Worm (Caenorhabditis elegans): ENCODE data around the gene M01D1.12.
"Not testable (repeated sequence)": the region's sequence is repeated elsewhere in the genome, so short reads cannot be mapped to it uniquely, and the experiment has no call there.

The M01D1.12 gene

DNA sequence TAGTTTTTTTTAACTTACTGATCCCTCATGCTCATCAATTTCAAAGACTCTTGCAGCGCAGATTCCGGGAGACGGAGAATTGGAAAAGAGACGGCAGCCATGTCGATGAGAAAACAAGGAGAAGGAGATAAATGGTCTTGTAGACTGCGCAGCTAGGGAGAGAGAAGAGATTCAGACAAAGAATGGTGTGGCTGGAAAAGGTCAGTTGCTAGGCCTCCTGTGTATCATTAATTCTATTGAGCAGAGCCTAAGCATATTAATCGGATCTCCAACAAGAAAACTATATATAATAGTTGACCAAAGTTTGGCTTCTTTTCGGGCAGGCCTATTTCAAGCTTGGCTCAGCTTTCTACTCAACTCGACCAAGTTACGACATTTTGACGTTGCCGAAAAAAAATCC is 27.3 kb upstream of the M01D1.12 start, which contains the start of gene fbxb-29:
Gene fbxb-29 (minus strand): TSS at position 101 of the 400 bp plus-strand sequence.
- TF ChIP-seq Y48G9A.11 (GFP tag; IDR thresholded peaks at IDR 0.05) (no peak), unc-130 (GFP tag; optimal IDR thresholded peaks at IDR 0.05) (no peak), lin-15B (tag; optimal IDR thresholded peaks at IDR 0.05) (no peak), ceh-20 (GFP tag; IDR thresholded peaks at IDR 0.05) (no peak)

DNA sequence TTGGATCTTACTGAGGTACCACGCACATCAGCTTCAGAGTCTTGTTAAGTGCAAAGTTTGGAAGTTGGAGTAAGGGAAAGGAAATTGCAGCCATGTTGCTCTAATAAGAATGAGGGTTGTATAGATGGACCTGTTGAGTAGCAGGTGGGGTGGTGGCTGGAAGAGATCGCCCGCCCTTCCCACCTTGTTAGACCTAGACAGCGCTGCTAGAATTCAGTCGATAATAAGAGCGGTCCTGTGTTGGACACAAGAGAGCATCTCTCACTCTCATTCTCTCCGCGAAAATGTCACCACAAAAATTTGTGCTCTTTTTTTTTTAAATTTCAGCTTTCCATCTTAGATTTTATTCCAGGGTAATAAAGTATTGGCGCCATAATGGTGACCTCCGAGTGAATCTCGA is 25.4 kb upstream of the M01D1.12 start, which contains the start of the genes fbxb-30 and F45D11.5:
Gene fbxb-30 (minus strand): TSS at position 101 of the 400 bp plus-strand sequence.
Gene F45D11.5 (plus strand): TSS at position 352 of the 400 bp plus-strand sequence.
- no peak for TF ChIP-seq hmg-1.1 (GFP tag; IDR thresholded peaks at IDR 0.05)
- no peak for TF ChIP-seq skn-1 (tag; optimal IDR thresholded peaks at IDR 0.05)
- TF ChIP-seq arid-1 (GFP tag; conservative IDR thresholded peaks at IDR 0.05): no peak
- TF ChIP-seq cey-2 (tag; optimal IDR thresholded peaks at IDR 0.05; ENCODE audit: borderline replicate concordance, insufficient read depth): no peak
- no peak for TF ChIP-seq nhr-11 (tag; optimal IDR thresholded peaks at IDR 0.05)
- TF ChIP-seq nhr-10 (tag; optimal IDR thresholded peaks at IDR 0.05): no peak
- TF ChIP-seq ZK546.5 (tag; optimal IDR thresholded peaks at IDR 0.05): no peak
- TF ChIP-seq nhr-42 (GFP tag; IDR thresholded peaks at IDR 0.05): no peak
- no peak for TF ChIP-seq madf-9 (GFP tag; conservative IDR thresholded peaks at IDR 0.05)
- no peak for TF ChIP-seq dpl-1 (GFP tag; optimal IDR thresholded peaks at IDR 0.05)
- TF ChIP-seq zip-11 (GFP tag; IDR thresholded peaks at IDR 0.05): no peak
- TF ChIP-seq ceh-82 (tag; optimal IDR thresholded peaks at IDR 0.05): no peak
- TF ChIP-seq pqm-1 (tag; optimal IDR thresholded peaks at IDR 0.05): no peak
- TF ChIP-seq ces-1 (GFP tag; optimal IDR thresholded peaks at IDR 0.05): no peak
- no peak for TF ChIP-seq tra-1 (GFP tag; IDR thresholded peaks at IDR 0.05)
- no peak for TF ChIP-seq egl-27 (tag; optimal IDR thresholded peaks at IDR 0.05)
- TF ChIP-seq nhr-48 (tag; optimal IDR thresholded peaks at IDR 0.05): no peak
- TF ChIP-seq spr-1 (tag; optimal IDR thresholded peaks at IDR 0.05): no peak

DNA sequence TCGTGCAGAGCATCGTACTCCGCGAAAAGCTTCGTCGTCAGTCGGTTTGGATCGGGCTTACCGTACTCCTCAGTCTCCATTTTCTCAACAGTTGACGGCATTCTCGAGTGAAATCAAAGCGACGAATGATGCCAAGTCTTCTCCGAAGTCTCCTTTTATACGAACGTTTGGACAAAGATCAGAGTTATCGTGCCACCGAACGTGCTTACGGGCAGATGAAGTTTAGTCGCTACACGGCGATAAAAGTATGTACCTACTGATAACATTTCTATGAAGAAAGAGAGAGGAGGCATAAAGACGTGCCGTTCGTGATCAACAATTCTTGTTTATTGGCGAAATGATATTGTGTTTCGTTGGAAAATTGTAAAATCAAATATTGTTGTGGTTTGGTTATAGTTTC is 20.4 kb upstream of the M01D1.12 start, which contains the start of gene F45D11.14:
Gene F45D11.14 (minus strand): TSS at position 101 of the 400 bp plus-strand sequence.
- TF ChIP-seq mdl-1 (tag; optimal IDR thresholded peaks at IDR 0.05); saeg-2 (GFP tag; IDR thresholded peaks at IDR 0.05); F10B5.3 (tag; optimal IDR thresholded peaks at IDR 0.05): not testable (repeated sequence)

- TF ChIP-seq nhr-237 (tag; optimal IDR thresholded peaks at IDR 0.05); mdt-29 (GFP tag; IDR thresholded peaks at IDR 0.05); fos-1 (tag; optimal IDR thresholded peaks at IDR 0.05): not testable (repeated sequence)
Measured at ce11 chrII:1024684-1025083, 2.1 kb upstream of the M01D1.12 start, which contains the start of gene btb-11. btb-11 (minus strand) TSS chrII:1024784.

DNA sequence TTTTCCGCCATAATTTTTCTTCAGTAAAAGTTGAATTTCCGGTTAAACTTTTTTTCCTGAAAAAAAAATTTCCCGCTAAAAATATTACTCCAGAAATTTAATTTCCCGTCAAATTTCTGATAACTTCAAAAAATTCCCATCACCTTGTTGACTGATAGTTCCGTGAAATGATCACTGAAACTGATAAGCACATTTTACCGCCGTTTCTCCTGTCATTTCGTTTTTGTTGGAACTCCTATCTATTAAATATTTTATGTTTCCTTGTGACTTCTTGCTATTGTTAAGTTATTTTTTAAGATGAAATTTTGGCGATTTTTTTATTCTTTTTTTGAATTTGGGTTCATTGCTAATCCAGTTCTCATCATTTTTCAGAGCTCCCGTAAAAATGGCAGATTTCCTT is 1.8 kb downstream of the M01D1.12 start, which contains the start of gene math-34:
Gene math-34 (plus strand): TSS at position 371 of the 400 bp plus-strand sequence.
- no peak for TF ChIP-seq nhr-48 (tag; optimal IDR thresholded peaks at IDR 0.05)
- no peak for TF ChIP-seq tag-97 (GFP tag; IDR thresholded peaks at IDR 0.05)
- no peak for TF ChIP-seq mdl-1 (tag; optimal IDR thresholded peaks at IDR 0.05)
- peak; percentile 52 for TF ChIP-seq pqm-1 (tag; optimal IDR thresholded peaks at IDR 0.05)
- no peak for TF ChIP-seq Y105C5A.15 (GFP tag; IDR thresholded peaks at IDR 0.05)
- no peak for TF ChIP-seq rbr-2 (tag; optimal IDR thresholded peaks at IDR 0.05)
- no peak for TF ChIP-seq lin-15B (tag; optimal IDR thresholded peaks at IDR 0.05)
- no peak for TF ChIP-seq daf-16 (GFP tag; optimal IDR thresholded peaks at IDR 0.05)
- TF ChIP-seq daf-16 (tag; optimal IDR thresholded peaks at IDR 0.05): peak; percentile 68
- TF ChIP-seq dmd-6 (GFP tag; IDR thresholded peaks at IDR 0.05): peak; percentile 68
- TF ChIP-seq arid-1 (GFP tag; conservative IDR thresholded peaks at IDR 0.05): no peak
- TF ChIP-seq nhr-77 (tag; optimal IDR thresholded peaks at IDR 0.05): peak; percentile 41
- TF ChIP-seq sdz-12 (GFP tag; optimal IDR thresholded peaks at IDR 0.05): no peak
- no peak for TF ChIP-seq nhr-237 (tag; optimal IDR thresholded peaks at IDR 0.05)
- TF ChIP-seq tra-1 (GFP tag; IDR thresholded peaks at IDR 0.05): 0 out of 2 replicates have a peak, but pooled peaks have one; percentile 23
- no peak for TF ChIP-seq attf-4 (tag; optimal IDR thresholded peaks at IDR 0.05)
- peak; percentile 65 for TF ChIP-seq nhr-28 (tag; optimal IDR thresholded peaks at IDR 0.05)

All from whole organism, L4 larva.